Worm (Caenorhabditis elegans) whole organism, L4/young adult: ENCODE data around the gene frpr-18.

Source experiments
- dao-5 ChIP-seq: sonication (generic microtip); optimal IDR thresholded peaks from 2 replicates; lab custom pipeline; 2016; ENCODE audit warnings: missing genotype, missing genetic modification characterization, moderate library complexity, missing compliant biosample characterization
- him-1 ChIP-seq: sonication (generic microtip); optimal IDR thresholded peaks from 2 replicates; lab custom pipeline; 2016; ENCODE audit warnings: missing genotype, missing genetic modification reagents, missing genetic modification characterization, missing compliant biosample characterization

DNA sequence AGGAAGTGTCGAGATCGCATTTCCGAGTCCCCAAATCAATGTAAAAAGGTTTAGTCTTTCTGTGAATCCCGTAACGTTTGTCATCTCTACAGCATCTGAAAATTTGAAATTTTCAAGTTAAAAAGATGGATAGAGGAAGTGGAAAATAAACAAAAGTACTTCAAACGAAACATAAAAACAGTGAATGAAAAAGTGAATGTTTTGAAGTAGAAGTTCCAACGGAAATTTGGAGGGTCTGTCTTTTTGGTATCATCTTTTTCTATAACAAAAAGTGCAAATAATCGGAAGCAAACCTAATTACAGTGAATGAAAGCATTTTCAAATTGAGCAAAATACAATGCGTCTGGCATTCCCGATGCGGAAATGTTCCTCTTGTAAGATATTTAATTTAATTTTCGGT lies 23.6 kb upstream of the frpr-18 start, which contains the start of gene lgc-54:
- TF ChIP-seq him-1 (tag; lab: Kevin White, UChicago) (no peak), dao-5 (tag; lab: Kevin White, UChicago) (no peak)
